Worm (Caenorhabditis elegans): ENCODE data around the gene faxc-1.

ce11 chrII:12289085-12289484, 25.1 kb downstream of the faxc-1 start, which contains the start of gene Y57A10A.31:
- no peak for TF ChIP-seq flt-1 (GFP tag; IDR thresholded peaks at IDR 0.05)
- no peak for TF ChIP-seq tbx-11 (GFP tag; IDR thresholded peaks at IDR 0.05)
